In genomic region chrX:14513462-14513861, ce11 we compare ENCODE assay signal across 3 worm cellular contexts.
TF ChIP-seq lines count a peak whose summit lies in the region.

No protein-coding gene starts in this region.

TF ChIP-seq in whole organism, L1 larva, 84 proteins besides CTCF, POLR2A, EP300 and RAD21 (continued from another document and continues in another):
- TF ChIP-seq sox-4 (tag; optimal IDR thresholded peaks at IDR 0.05; lab: Kevin White, UChicago) (no peak), rnt-1 (tag; optimal IDR thresholded peaks at IDR 0.05; lab: Kevin White, UChicago) (peak; percentile 26), nhr-85 (tag; lab: Kevin White, UChicago) (no peak), lir-3 (tag; optimal IDR thresholded peaks at IDR 0.05; lab: Kevin White, UChicago; ENCODE audit: poor library complexity) (no peak), elt-2 (tag; optimal IDR thresholded peaks at IDR 0.05; lab: Kevin White, UChicago) (no peak), egl-13 (tag; optimal IDR thresholded peaks at IDR 0.05; lab: Kevin White, UChicago) (no peak), tlp-1 (tag; optimal IDR thresholded peaks at IDR 0.05; lab: Kevin White, UChicago) (no peak), nhr-28 (tag; optimal IDR thresholded peaks at IDR 0.05; lab: Kevin White, UChicago) (no peak), ceh-90 (tag; optimal IDR thresholded peaks at IDR 0.05; lab: Kevin White, UChicago) (no peak), zip-4 (GFP tag; optimal IDR thresholded peaks at IDR 0.05; lab: Kevin White, UChicago) (no peak), fkh-10 (GFP tag; optimal IDR thresholded peaks at IDR 0.05; lab: Kevin White, UChicago) (no peak), lin-13 (GFP tag; optimal IDR thresholded peaks at IDR 0.05; lab: Kevin White, UChicago) (peak; percentile 19), blmp-1 (tag; optimal IDR thresholded peaks at IDR 0.05; lab: Kevin White, UChicago) (peak; percentile 4), fkh-4 (tag; optimal IDR thresholded peaks at IDR 0.05; lab: Kevin White, UChicago; ENCODE audit: borderline replicate concordance) (no peak), efl-3 (GFP tag; optimal IDR thresholded peaks at IDR 0.05; lab: Kevin White, UChicago) (no peak), nhr-12 (tag; optimal IDR thresholded peaks at IDR 0.05; lab: Kevin White, UChicago) (no peak), C16A3.4 (tag; optimal IDR thresholded peaks at IDR 0.05; lab: Kevin White, UChicago) (no peak), aha-1 (tag; optimal IDR thresholded peaks at IDR 0.05; lab: Kevin White, UChicago) (no peak), pag-3 (tag; optimal IDR thresholded peaks at IDR 0.05; lab: Kevin White, UChicago; ENCODE audit: borderline replicate concordance, insufficient read depth) (no peak), lin-39 (tag; optimal IDR thresholded peaks at IDR 0.05; lab: Kevin White, UChicago) (peak; percentile 36), unc-86 (tag; optimal IDR thresholded peaks at IDR 0.05; lab: Kevin White, UChicago) (no peak), lsy-2 (tag; optimal IDR thresholded peaks at IDR 0.05; lab: Kevin White, UChicago) (peak; percentile 45 to 46), nhr-90 (tag; optimal IDR thresholded peaks at IDR 0.05; lab: Kevin White, UChicago; ENCODE audit: poor library complexity) (no peak), lin-15B (tag; optimal IDR thresholded peaks at IDR 0.05; lab: Kevin White, UChicago) (no peak), ceh-88 (GFP tag; IDR thresholded peaks at IDR 0.05; lab: Robert Waterston, UW) (no peak), mef-2 (tag; optimal IDR thresholded peaks at IDR 0.05; lab: Kevin White, UChicago) (no peak), elt-3 (tag; optimal IDR thresholded peaks at IDR 0.05; lab: Kevin White, UChicago) (no peak), nhr-47 (tag; optimal IDR thresholded peaks at IDR 0.05; lab: Kevin White, UChicago) (peak; percentile 44), Y116A8C.19 (tag; optimal IDR thresholded peaks at IDR 0.05; lab: Kevin White, UChicago; ENCODE audit: borderline replicate concordance) (no peak), isw-1 (GFP tag; IDR thresholded peaks at IDR 0.05; lab: Robert Waterston, UW) (no peak), skn-1 (tag; optimal IDR thresholded peaks at IDR 0.05; lab: Kevin White, UChicago) (no peak), C04F5.9 (tag; optimal IDR thresholded peaks at IDR 0.05; lab: Kevin White, UChicago) (no peak), mdl-1 (tag; optimal IDR thresholded peaks at IDR 0.05; lab: Kevin White, UChicago) (no peak), xbp-1 (tag; optimal IDR thresholded peaks at IDR 0.05; lab: Kevin White, UChicago) (peak; percentile 51), unc-130 (tag; optimal IDR thresholded peaks at IDR 0.05; lab: Kevin White, UChicago) (no peak), nhr-237 (tag; optimal IDR thresholded peaks at IDR 0.05; lab: Kevin White, UChicago) (no peak), mab-9 (GFP tag; IDR thresholded peaks at IDR 0.05; lab: Robert Waterston, UW) (no peak), nhr-76 (tag; optimal IDR thresholded peaks at IDR 0.05; lab: Kevin White, UChicago) (no peak), ztf-4 (tag; optimal IDR thresholded peaks at IDR 0.05; lab: Kevin White, UChicago) (no peak), fkh-8 (tag; optimal IDR thresholded peaks at IDR 0.05; lab: Kevin White, UChicago) (no peak), hpl-2 (GFP tag; optimal IDR thresholded peaks at IDR 0.05; lab: Kevin White, UChicago) (no peak), lin-14 (GFP tag; optimal IDR thresholded peaks at IDR 0.05; lab: Kevin White, UChicago) (peak; percentile 49), snu-23 (GFP tag; optimal IDR thresholded peaks at IDR 0.05; lab: Kevin White, UChicago) (peak; percentile 45), mep-1 (tag; optimal IDR thresholded peaks at IDR 0.05; lab: Kevin White, UChicago) (peak; percentile 54), pax-3 (tag; optimal IDR thresholded peaks at IDR 0.05; lab: Kevin White, UChicago) (no peak), ceh-63 (GFP tag; optimal IDR thresholded peaks at IDR 0.05; lab: Kevin White, UChicago) (no peak)

TF ChIP-seq in whole organism, L2 larva, 48 proteins besides CTCF, POLR2A, EP300 and RAD21 (continued from another document):
- no peak for TF ChIP-seq alr-1 (tag; optimal IDR thresholded peaks at IDR 0.05; lab: Kevin White, UChicago)
- no peak for TF ChIP-seq aly-2 (tag; optimal IDR thresholded peaks at IDR 0.05; lab: Kevin White, UChicago)
- peak; percentile 76 for TF ChIP-seq C34F6.9 (tag; optimal IDR thresholded peaks at IDR 0.05; lab: Kevin White, UChicago)
- TF ChIP-seq mab-5 (tag; optimal IDR thresholded peaks at IDR 0.05; lab: Kevin White, UChicago): peak; percentile 48
- peak; percentile 34 for TF ChIP-seq nhr-129 (tag; optimal IDR thresholded peaks at IDR 0.05; lab: Kevin White, UChicago)
- TF ChIP-seq nhr-21 (tag; optimal IDR thresholded peaks at IDR 0.05; lab: Kevin White, UChicago): no peak

TF ChIP-seq in whole organism, L3 larva, 47 proteins besides CTCF, POLR2A, EP300 and RAD21 (continued from another document):
- TF ChIP-seq unc-39 (tag; optimal IDR thresholded peaks at IDR 0.05; lab: Kevin White, UChicago) (no peak), lin-39 (tag; optimal IDR thresholded peaks at IDR 0.05; lab: Kevin White, UChicago) (peak; percentile 37), pha-4 (tag; optimal IDR thresholded peaks at IDR 0.05; lab: Kevin White, UChicago) (peak; percentile 12)
TF ChIP-seq in whole organism, L3 larva: peak in this region for 4.
